Fruit fly (Drosophila melanogaster): ENCODE results near the gene mRpL1.

The mRpL1 gene

dm6 chr3R:8347835-8348234 is 46.6 kb downstream of the mRpL1 start:
- TF ChIP-seq Ets98B (GFP tag; IDR thresholded peaks at IDR 0.05) (no peak), CG8159 (tag; optimal IDR thresholded peaks at IDR 0.05) (no peak), rn (GFP tag; IDR thresholded peaks at IDR 0.05) (no peak), CG4496 (GFP tag; IDR thresholded peaks at IDR 0.05) (no peak), D1 (tag; optimal IDR thresholded peaks at IDR 0.05) (no peak), CG9948 (tag; optimal IDR thresholded peaks at IDR 0.05) (no peak), gl (tag; optimal IDR thresholded peaks at IDR 0.05) (no peak), CG8301 (tag; optimal IDR thresholded peaks at IDR 0.05) (no peak), Snoo (tag; optimal IDR thresholded peaks at IDR 0.05) (no peak), EcR (GFP tag; optimal IDR thresholded peaks at IDR 0.05) (no peak), CG10348 (GFP tag; IDR thresholded peaks at IDR 0.05) (no peak), CG32121 (GFP tag; IDR thresholded peaks at IDR 0.05) (no peak), CG17806 (tag; optimal IDR thresholded peaks at IDR 0.05) (no peak), CG15710 (tag; optimal IDR thresholded peaks at IDR 0.05) (no peak)

- TF ChIP-seq CG10348 (GFP tag; IDR thresholded peaks at IDR 0.05) (no peak), CG8301 (tag; optimal IDR thresholded peaks at IDR 0.05) (no peak), EcR (GFP tag; optimal IDR thresholded peaks at IDR 0.05) (no peak), rn (GFP tag; IDR thresholded peaks at IDR 0.05) (no peak), Pif1B (GFP tag; optimal IDR thresholded peaks at IDR 0.05) (no peak), CG14655 (GFP tag; optimal IDR thresholded peaks at IDR 0.05) (no peak), Ets98B (GFP tag; IDR thresholded peaks at IDR 0.05) (no peak), fd96Ca (GFP tag; IDR thresholded peaks at IDR 0.05) (no peak), Snoo (tag; optimal IDR thresholded peaks at IDR 0.05) (no peak), CG13204 (GFP tag; optimal IDR thresholded peaks at IDR 0.05) (no peak), CG15710 (tag; optimal IDR thresholded peaks at IDR 0.05) (no peak)
Measured at dm6 chr3R:8349106-8349448, 47.8 kb downstream of the mRpL1 start.

- TF ChIP-seq CG12605 (GFP tag; IDR thresholded peaks at IDR 0.05) (peak; percentile 87), CG9948 (tag; optimal IDR thresholded peaks at IDR 0.05) (peak; percentile 2), CG14655 (GFP tag; optimal IDR thresholded peaks at IDR 0.05) (no peak), Pif1A (GFP tag; optimal IDR thresholded peaks at IDR 0.05) (no peak), CG15710 (tag; optimal IDR thresholded peaks at IDR 0.05) (peak; percentile 42), CG34367 (tag; optimal IDR thresholded peaks at IDR 0.05) (peak; percentile 71), CG32121 (GFP tag; IDR thresholded peaks at IDR 0.05) (peak; percentile 79), rn (GFP tag; IDR thresholded peaks at IDR 0.05) (no peak), fd96Ca (GFP tag; IDR thresholded peaks at IDR 0.05) (peak; percentile 66; the same call in 2 of the 3 replicates), CG8159 (tag; optimal IDR thresholded peaks at IDR 0.05) (peak; percentile 63), CG10348 (GFP tag; IDR thresholded peaks at IDR 0.05) (no peak), CG13204 (GFP tag; optimal IDR thresholded peaks at IDR 0.05) (no peak), Ets98B (GFP tag; IDR thresholded peaks at IDR 0.05) (peak; percentile 71), CG8301 (tag; optimal IDR thresholded peaks at IDR 0.05) (peak; percentile 83), CG4496 (GFP tag; IDR thresholded peaks at IDR 0.05) (peak; percentile 84), D1 (tag; optimal IDR thresholded peaks at IDR 0.05) (no peak), Snoo (tag; optimal IDR thresholded peaks at IDR 0.05) (peak; percentile 50), CG17806 (tag; optimal IDR thresholded peaks at IDR 0.05) (peak; percentile 45), EcR (GFP tag; optimal IDR thresholded peaks at IDR 0.05) (peak; percentile 30), Pif1B (GFP tag; optimal IDR thresholded peaks at IDR 0.05) (no peak), gl (tag; optimal IDR thresholded peaks at IDR 0.05) (peak; percentile 94)
Measured at dm6 chr3R:8349449-8350115, 48.3 kb downstream of the mRpL1 start, which contains the start of gene Atg13. Atg13 (plus strand) TSS chr3R:8349815.

Measured in whole organism, pupa.